Worm (Caenorhabditis elegans) whole organism, mixed stage, embryonic: Measurements from ENCODE around the gene F42A9.11.

Experiments used
- ceh-43 ChIP-seq: fragments of 200-800 bp; sonication (Bioruptor generic); optimal IDR thresholded peaks from 2 replicates; lab custom pipeline; 2018; ENCODE audit warnings: mild to moderate bottlenecking, missing genetic modification characterization, moderate library complexity, missing compliant biosample characterization
- cnd-1 ChIP-seq: fragments of 200-800 bp; sonication (Bioruptor generic); optimal IDR thresholded peaks from 2 replicates; lab custom pipeline; 2018; ENCODE audit warnings: mild to moderate bottlenecking, missing genetic modification characterization, missing compliant biosample characterization
- elt-1 ChIP-seq: sonication (generic microtip); optimal IDR thresholded peaks from 2 replicates; lab custom pipeline; 2017; ENCODE audit warnings: missing genetic modification characterization, mild to moderate bottlenecking, missing compliant biosample characterization, antibody characterized with exemption, moderate library complexity, borderline replicate concordance; ENCODE audit not compliant: insufficient read depth
- lin-13 ChIP-seq: fragments of 150-350 bp; optimal IDR thresholded peaks from 2 replicates; lab custom pipeline; 2014; ENCODE audit warnings: missing biosample characterization, missing genetic modification characterization
- lin-32 ChIP-seq: fragments of 200-800 bp; sonication (Bioruptor generic); optimal IDR thresholded peaks from 2 replicates; lab custom pipeline; 2018; ENCODE audit warnings: mild to moderate bottlenecking, missing genetic modification characterization, missing compliant biosample characterization
- lsy-2 ChIP-seq: fragments of 150-350 bp; optimal IDR thresholded peaks from 2 replicates; lab custom pipeline; 2014; ENCODE audit warnings: missing biosample characterization, missing genetic modification characterization
- mls-2 ChIP-seq: sonication (generic microtip); optimal IDR thresholded peaks from 2 replicates; lab custom pipeline; 2016; ENCODE audit warnings: mild to moderate bottlenecking, missing genetic modification characterization, moderate library complexity, missing compliant biosample characterization
- nhr-237 ChIP-seq: fragments of 150-350 bp; optimal IDR thresholded peaks from 2 replicates; lab custom pipeline; 2014; ENCODE audit warnings: missing biosample characterization, missing genetic modification characterization
- nhr-76 ChIP-seq: sonication (generic microtip); optimal IDR thresholded peaks from 2 replicates; lab custom pipeline; 2017; ENCODE audit warnings: missing biosample characterization, missing genetic modification characterization
- pha-4 ChIP-seq: fragments of 150-350 bp; optimal IDR thresholded peaks from 2 replicates; lab custom pipeline; 2018; ENCODE audit warnings: missing biosample characterization, missing genetic modification reagents, missing genetic modification characterization
- sem-2 ChIP-seq: fragments of 200-800 bp; sonication (Bioruptor generic); optimal IDR thresholded peaks from 2 replicates; lab custom pipeline; 2018; ENCODE audit warnings: mild to moderate bottlenecking, missing genetic modification characterization, missing compliant biosample characterization
- unc-39 ChIP-seq: fragments of 150-350 bp; optimal IDR thresholded peaks from 2 replicates; lab custom pipeline; 2014; ENCODE audit warnings: missing biosample characterization, missing genetic modification characterization
- unc-62 ChIP-seq: fragments of 150-350 bp; optimal IDR thresholded peaks from 2 replicates; lab custom pipeline; 2014; ENCODE audit warnings: missing biosample characterization, missing genetic modification reagents, missing genetic modification characterization
- zip-8 ChIP-seq: fragments of 150-350 bp; optimal IDR thresholded peaks from 2 replicates; lab custom pipeline; 2014; ENCODE audit warnings: missing biosample characterization, missing genetic modification characterization

DNA sequence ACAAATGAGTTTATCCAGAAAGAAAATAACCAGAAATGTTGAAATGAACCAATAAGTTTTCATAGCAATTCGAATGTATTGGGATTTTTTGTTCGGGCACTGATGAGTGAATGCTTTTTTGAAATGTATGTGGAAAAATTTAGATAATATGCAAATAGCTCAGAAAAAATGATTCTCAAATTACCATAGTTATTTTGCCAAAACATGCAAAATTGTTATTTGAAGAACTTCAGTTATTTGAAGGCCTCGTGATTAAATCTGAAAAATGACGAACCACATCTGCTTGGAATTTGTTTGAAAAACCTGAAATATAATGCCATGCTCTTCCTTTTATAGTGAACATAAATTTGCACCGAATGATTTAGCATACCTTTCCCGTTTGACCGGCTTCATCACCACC lies 30.7 kb downstream of the F42A9.11 start, which contains the start of gene C49C8.6:
- TF ChIP-seq nhr-237 (no peak), elt-1 (tag; lab: Kevin White, UChicago) (no peak), mls-2 (no peak), nhr-76 (no peak), lin-13 (tag; lab: Kevin White, UChicago) (no peak), lsy-2 (tag; lab: Kevin White, UChicago) (no peak), unc-39 (tag; lab: Kevin White, UChicago) (no peak), zip-8 (no peak), unc-62 (GFP tag; lab: Kevin White, UChicago) (no peak), lin-32 (GFP tag; lab: Kevin White, UChicago) (no peak), ceh-43 (no peak), cnd-1 (tag; lab: Kevin White, UChicago) (no peak), pha-4 (no peak), sem-2 (GFP tag; lab: Kevin White, UChicago) (no peak)
